Fruit fly (Drosophila melanogaster) whole organism, embryonic: ENCODE measurements around the gene CG9919.
A peak's percentile ranks its signal among the peaks of the same experiment; 100 is the strongest.

Source experiments
- Asciz ChIP-seq: fragments of 200-800 bp; sonication (Bioruptor generic); optimal IDR thresholded peaks from 2 replicates; lab custom pipeline; 2017; ENCODE audit warnings: missing biosample characterization, mild to moderate bottlenecking, missing genetic modification characterization, missing genetic modification reagents
- CG1024 ChIP-seq: fragments of 200-800 bp; sonication (Bioruptor generic); IDR thresholded peaks from 2 replicates; pipeline ENCODE4 v1.3.6; 2022; ENCODE audit warnings: missing biosample characterization, missing genetic modification characterization
- CG12744 ChIP-seq: fragments of 200-800 bp; sonication (Bioruptor generic); optimal IDR thresholded peaks from 2 replicates; lab custom pipeline; 2016; ENCODE audit warnings: missing biosample characterization, missing genetic modification characterization
- CG13624 ChIP-seq: fragments of 200-800 bp; sonication (Bioruptor generic); optimal IDR thresholded peaks from 2 replicates; lab custom pipeline; 2016; ENCODE audit warnings: missing biosample characterization, missing genetic modification characterization
- CG16815 ChIP-seq: fragments of 200-800 bp; sonication (Bioruptor generic); optimal IDR thresholded peaks from 3 replicates; lab custom pipeline; 2017; ENCODE audit warnings: missing biosample characterization, mild to moderate bottlenecking, missing genetic modification characterization
- CG16863 ChIP-seq: fragments of 200-800 bp; sonication (Bioruptor generic); optimal IDR thresholded peaks from 3 replicates; lab custom pipeline; 2016; ENCODE audit warnings: missing biosample characterization, missing genetic modification characterization
- CG31365 ChIP-seq: fragments of 200-800 bp; sonication (Bioruptor generic); optimal IDR thresholded peaks from 2 replicates; lab custom pipeline; 2018; ENCODE audit warnings: missing biosample characterization, mild to moderate bottlenecking, missing genetic modification characterization
- CG3407 ChIP-seq: fragments of 200-800 bp; sonication (Bioruptor generic); optimal IDR thresholded peaks from 2 replicates; lab custom pipeline; 2018; ENCODE audit warnings: missing biosample characterization, mild to moderate bottlenecking, missing genetic modification characterization
- CG34422 ChIP-seq: fragments of 200-800 bp; sonication (Bioruptor generic); IDR thresholded peaks from 3 replicates; pipeline ENCODE4 v1.3.6; 2022; ENCODE audit warnings: missing biosample characterization, missing genetic modification characterization
- CG4707 ChIP-seq: fragments of 200-800 bp; sonication (Bioruptor generic); optimal IDR thresholded peaks from 2 replicates; lab custom pipeline; 2018; ENCODE audit warnings: missing biosample characterization, mild to moderate bottlenecking, missing genetic modification characterization, moderate library complexity
- CG6272 ChIP-seq: fragments of 200-800 bp; sonication (Bioruptor generic); IDR thresholded peaks from 2 replicates; pipeline ENCODE4 v1.3.6; 2022; ENCODE audit warnings: missing biosample characterization, missing genetic modification characterization
- CG7556 ChIP-seq: fragments of 200-800 bp; sonication (Bioruptor generic); optimal IDR thresholded peaks from 2 replicates; lab custom pipeline; 2017; ENCODE audit warnings: missing biosample characterization, mild to moderate bottlenecking, missing genetic modification characterization
- CG7987 ChIP-seq: fragments of 200-800 bp; sonication (Bioruptor generic); optimal IDR thresholded peaks from 2 replicates; lab custom pipeline; 2018; ENCODE audit warnings: missing biosample characterization, mild to moderate bottlenecking, missing genetic modification characterization, moderate library complexity
- CG9797 ChIP-seq: fragments of 200-800 bp; sonication (Bioruptor generic); optimal IDR thresholded peaks from 3 replicates; lab custom pipeline; 2018; ENCODE audit warnings: missing biosample characterization, mild to moderate bottlenecking, missing genetic modification characterization
- CG9817 ChIP-seq: fragments of 200-800 bp; sonication (Bioruptor generic); optimal IDR thresholded peaks from 2 replicates; lab custom pipeline; 2018; ENCODE audit warnings: missing biosample characterization, mild to moderate bottlenecking, missing genetic modification characterization, moderate library complexity
- CTCF ChIP-seq: fragments of 200-800 bp; sonication (Bioruptor generic); optimal IDR thresholded peaks from 2 replicates; lab custom pipeline; 2017; ENCODE audit warnings: missing biosample characterization, mild to moderate bottlenecking, missing genetic modification characterization, moderate library complexity
- D ChIP-seq, 2 experiments: fragments of 200-800 bp in 1 of 2; fragments of >200 bp in 1 of 2; sonication (Bioruptor generic) in 1 of 2; optimal IDR thresholded peaks; 2 replicates in 1 of 2; 3 replicates in 1 of 2; lab custom pipeline; 2017; ENCODE audit warnings: mild to moderate bottlenecking in 1 of 2, missing biosample characterization in 1 of 2, missing genetic modification characterization in 1 of 2, missing genetic modification reagents in 1 of 2
- D19A ChIP-seq: fragments of 200-800 bp; optimal IDR thresholded peaks from 3 replicates; lab custom pipeline; 2019; ENCODE audit warnings: missing biosample characterization, mild to moderate bottlenecking, missing genetic modification characterization, moderate library complexity
- D19B ChIP-seq: fragments of 200-800 bp; sonication (Bioruptor generic); optimal IDR thresholded peaks from 2 replicates; lab custom pipeline; 2017; ENCODE audit warnings: missing biosample characterization, mild to moderate bottlenecking, missing genetic modification characterization
- Dbx ChIP-seq: fragments of 200-800 bp; sonication (Bioruptor generic); IDR thresholded peaks from 3 replicates; pipeline ENCODE4 v1.3.6; 2022; ENCODE audit warnings: missing biosample characterization, missing genetic modification characterization
- Lim3 ChIP-seq: fragments of 200-800 bp; sonication (Bioruptor generic); IDR thresholded peaks from 2 replicates; pipeline ENCODE4 v1.3.6; 2022; ENCODE audit warnings: missing biosample characterization, missing genetic modification characterization
- NFAT ChIP-seq: fragments of 200-800 bp; sonication (Bioruptor generic); IDR thresholded peaks from 2 replicates; pipeline ENCODE4 v1.3.6; 2022; ENCODE audit warnings: missing biosample characterization, missing genetic modification characterization
- PHDP ChIP-seq: fragments of 200-800 bp; sonication (Bioruptor generic); optimal IDR thresholded peaks from 3 replicates; lab custom pipeline; 2018; ENCODE audit warnings: missing biosample characterization, mild to moderate bottlenecking, missing genetic modification characterization, moderate library complexity
- Rx ChIP-seq: fragments of 200-800 bp; sonication (Bioruptor generic); IDR thresholded peaks from 2 replicates; pipeline ENCODE4 v1.3.6; 2022; ENCODE audit warnings: missing biosample characterization, missing genetic modification characterization
- Ssrp ChIP-seq: fragments of 200-800 bp; sonication (Bioruptor generic); optimal IDR thresholded peaks from 2 replicates; lab custom pipeline; 2018; ENCODE audit warnings: missing biosample characterization, mild to moderate bottlenecking, missing genetic modification characterization, moderate library complexity
- al ChIP-seq: fragments of 200-800 bp; sonication (Bioruptor generic); IDR thresholded peaks from 2 replicates; pipeline ENCODE4 v1.3.6; 2022; ENCODE audit warnings: missing biosample characterization, missing genetic modification characterization
- bowl ChIP-seq: fragments of 200-800 bp; sonication (Bioruptor generic); IDR thresholded peaks from 2 replicates; pipeline ENCODE4 v1.3.6; 2022; ENCODE audit warnings: missing biosample characterization, missing genetic modification characterization
- crc ChIP-seq: fragments of 200-800 bp; sonication (Bioruptor generic); optimal IDR thresholded peaks from 2 replicates; lab custom pipeline; 2016; ENCODE audit warnings: missing biosample characterization, missing genetic modification characterization
- fd3F ChIP-seq: fragments of 200-800 bp; sonication (Bioruptor generic); optimal IDR thresholded peaks from 2 replicates; lab custom pipeline; 2018; ENCODE audit warnings: missing biosample characterization, mild to moderate bottlenecking, missing genetic modification characterization, moderate library complexity
- gce ChIP-seq: fragments of 200-800 bp; sonication (Bioruptor generic); IDR thresholded peaks from 3 replicates; pipeline ENCODE4 v1.3.6; 2022; ENCODE audit warnings: missing biosample characterization, missing genetic modification characterization
- gfzf ChIP-seq: fragments of 200-800 bp; sonication (Bioruptor generic); optimal IDR thresholded peaks from 2 replicates; lab custom pipeline; 2016; ENCODE audit warnings: missing biosample characterization, mild to moderate bottlenecking, missing genetic modification characterization, moderate library complexity
- hb ChIP-seq: fragments of 200-800 bp; sonication (Bioruptor generic); IDR thresholded peaks from 3 replicates; pipeline ENCODE4 v1.3.6; 2022; ENCODE audit warnings: missing biosample characterization, missing genetic modification characterization; ENCODE audit not compliant: partially characterized antibody
- jumu ChIP-seq: fragments of 200-800 bp; sonication (Bioruptor generic); optimal IDR thresholded peaks from 3 replicates; lab custom pipeline; 2016; ENCODE audit warnings: missing biosample characterization, missing genetic modification characterization
- kay ChIP-seq: fragments of 200-800 bp; sonication (Bioruptor generic); optimal IDR thresholded peaks from 2 replicates; lab custom pipeline; 2016; ENCODE audit warnings: missing biosample characterization, missing genetic modification characterization
- lola ChIP-seq, 3 experiments: fragments of >200 bp in 2 of 3; fragments of 200-800 bp in 1 of 3; sonication (Bioruptor generic) in 1 of 3; optimal IDR thresholded peaks; 2 replicates each; lab custom pipeline; 2017 to 2019; ENCODE audit warnings: missing biosample characterization in 3 of 3, missing genetic modification characterization in 3 of 3, mild to moderate bottlenecking in 1 of 3, moderate library complexity in 1 of 3
- nau ChIP-seq: fragments of 200-800 bp; sonication (Bioruptor generic); optimal IDR thresholded peaks from 3 replicates; lab custom pipeline; 2017; ENCODE audit warnings: missing biosample characterization, mild to moderate bottlenecking, missing genetic modification characterization, missing genetic modification reagents
- nerfin-2 ChIP-seq: fragments of 200-800 bp; sonication (Bioruptor generic); IDR thresholded peaks from 2 replicates; pipeline ENCODE4 v1.3.6; 2022; ENCODE audit warnings: missing biosample characterization, missing genetic modification characterization; ENCODE audit not compliant: partially characterized antibody
- nom ChIP-seq: fragments of 200-800 bp; sonication (Bioruptor generic); optimal IDR thresholded peaks from 2 replicates; lab custom pipeline; 2017; ENCODE audit warnings: missing biosample characterization, missing genetic modification characterization, mild to moderate bottlenecking, moderate library complexity, missing genetic modification reagents
- phol ChIP-seq: fragments of 200-800 bp; sonication (Bioruptor generic); optimal IDR thresholded peaks from 3 replicates; lab custom pipeline; 2018; ENCODE audit warnings: missing biosample characterization, mild to moderate bottlenecking, missing genetic modification characterization, moderate library complexity
- pros ChIP-seq: fragments of 200-800 bp; sonication (Bioruptor generic); optimal IDR thresholded peaks from 3 replicates; lab custom pipeline; 2019; ENCODE audit warnings: missing biosample characterization, mild to moderate bottlenecking, missing genetic modification characterization, moderate library complexity
- run ChIP-seq: fragments of 200-800 bp; sonication (Bioruptor generic); optimal IDR thresholded peaks from 3 replicates; lab custom pipeline; 2018; ENCODE audit warnings: missing biosample characterization, mild to moderate bottlenecking, missing genetic modification characterization
- sens ChIP-seq: fragments of 200-800 bp; sonication (Bioruptor generic); peaks from one replicate; lab custom pipeline; 2016; ENCODE audit warnings: missing biosample characterization, missing genetic modification characterization
- sens-2 ChIP-seq: fragments of 200-800 bp; sonication (Bioruptor generic); IDR thresholded peaks from 2 replicates; pipeline ENCODE4 v1.3.6; 2022; ENCODE audit warnings: missing biosample characterization, missing genetic modification characterization
- shn ChIP-seq: fragments of 200-800 bp; sonication (Bioruptor generic); optimal IDR thresholded peaks from 3 replicates; lab custom pipeline; 2016; ENCODE audit warnings: missing biosample characterization, missing genetic modification characterization
- tio ChIP-seq: fragments of 200-800 bp; sonication (Bioruptor generic); optimal IDR thresholded peaks from 2 replicates; lab custom pipeline; 2017; ENCODE audit warnings: missing biosample characterization, missing genetic modification characterization, inconsistent platforms
- unpg ChIP-seq: fragments of 200-800 bp; sonication (Bioruptor generic); optimal IDR thresholded peaks from 3 replicates; lab custom pipeline; 2018; ENCODE audit warnings: missing biosample characterization, mild to moderate bottlenecking, missing genetic modification characterization, moderate library complexity
- vnd ChIP-seq: fragments of 200-800 bp; sonication (Bioruptor generic); IDR thresholded peaks from 3 replicates; pipeline ENCODE4 v1.3.6; 2022; ENCODE audit warnings: missing biosample characterization, missing genetic modification characterization; ENCODE audit not compliant: partially characterized antibody
- z ChIP-seq: fragments of 200-800 bp; sonication (Bioruptor generic); IDR thresholded peaks from 3 replicates; pipeline ENCODE4 v1.3.6; 2022; ENCODE audit warnings: missing biosample characterization, missing genetic modification characterization
- zen2 ChIP-seq: fragments of 200-800 bp; sonication (Bioruptor generic); IDR thresholded peaks from 3 replicates; pipeline ENCODE4 v1.3.6; 2022; ENCODE audit warnings: missing biosample characterization, missing genetic modification characterization; ENCODE audit not compliant: partially characterized antibody

The CG9919 gene

dm6 chrX:16335107-16335642 is 4.6 kb upstream of the CG9919 start (continued):
- peak; percentile 47 for TF ChIP-seq CG12744 (GFP tag; lab: Kevin White, UChicago)
- TF ChIP-seq CTCF (GFP tag; lab: Kevin White, UChicago): no peak
- TF ChIP-seq D19B: peak; percentile 41
- peak; percentile 70 for TF ChIP-seq unpg (GFP tag; lab: Kevin White, UChicago)
- peak; percentile 63 for TF ChIP-seq shn (GFP tag; lab: Kevin White, UChicago)
- TF ChIP-seq CG1024: peak; percentile 51; the same call in 1 of the 2 replicates
- peak; percentile 86 for TF ChIP-seq pros (GFP tag; lab: Kevin White, UChicago)
- no peak for TF ChIP-seq zen2 (GFP tag; lab: Robert Waterston, UW)
- TF ChIP-seq Rx (GFP tag; lab: Robert Waterston, UW): no peak; the same call in 1 of the 2 replicates
- peak; percentile 76 for TF ChIP-seq tio (GFP tag; lab: Kevin White, UChicago)
- no peak for TF ChIP-seq CG9797
- TF ChIP-seq bowl (GFP tag; lab: Robert Waterston, UW): 0 out of 2 replicates have a peak, but pooled peaks have one; percentile 46
- TF ChIP-seq gce (GFP tag; lab: Robert Waterston, UW): peak; percentile 61; the same call in 2 of the 3 replicates
- peak; percentile 71 for TF ChIP-seq CG13624 (GFP tag; lab: Kevin White, UChicago)
- 0 out of 3 replicates have a peak, but pooled peaks have one; percentile 40 for TF ChIP-seq z
- TF ChIP-seq crc (GFP tag; lab: Kevin White, UChicago): peak; percentile 38
- TF ChIP-seq sens: peak; percentile 95
- peak; percentile 32 for TF ChIP-seq Asciz (GFP tag; lab: Kevin White, UChicago)
- TF ChIP-seq nerfin-2: no peak
- TF ChIP-seq CG9817: no peak
- no peak for TF ChIP-seq D (optimal IDR thresholded peaks at IDR 0.05; lab: Kevin White, UChicago)
- peak; percentile 40 for TF ChIP-seq D (GFP tag; optimal IDR thresholded peaks at IDR 0.05; lab: Kevin White, UChicago)
- TF ChIP-seq Ssrp (tag; lab: Kevin White, UChicago): peak; percentile 61
- peak; percentile 10 for TF ChIP-seq run
- TF ChIP-seq CG7987 (GFP tag; lab: Kevin White, UChicago): peak; percentile 38
- peak; percentile 53 for TF ChIP-seq CG6272
- peak; percentile 49 for TF ChIP-seq kay (GFP tag; lab: Kevin White, UChicago)
- peak; percentile 67 for TF ChIP-seq PHDP (tag; lab: Kevin White, UChicago)
- peak; percentile 47 for TF ChIP-seq jumu
- TF ChIP-seq CG34422 (GFP tag; lab: Robert Waterston, UW): peak; percentile 84
- peak; percentile 78 for TF ChIP-seq Dbx (GFP tag; lab: Robert Waterston, UW)
- TF ChIP-seq sens-2 (GFP tag; lab: Robert Waterston, UW): peak; percentile 72
- TF ChIP-seq D19A (tag; lab: Kevin White, UChicago): peak; percentile 43
- TF ChIP-seq CG7556 (GFP tag; lab: Kevin White, UChicago): peak; percentile 68
- TF ChIP-seq vnd (GFP tag; lab: Robert Waterston, UW): no peak
- TF ChIP-seq nom (GFP tag; lab: Kevin White, UChicago): peak; percentile 46
- TF ChIP-seq NFAT (GFP tag; lab: Robert Waterston, UW): peak; percentile 79
- peak; percentile 14 for TF ChIP-seq CG4707
- no peak for TF ChIP-seq CG31365 (tag; lab: Kevin White, UChicago)
- peak; percentile 75 for TF ChIP-seq al (GFP tag; lab: Robert Waterston, UW)
- TF ChIP-seq Lim3 (GFP tag; lab: Robert Waterston, UW): 0 out of 2 replicates have a peak, but pooled peaks have one; percentile 15
- no peak for TF ChIP-seq gfzf (GFP tag; lab: Kevin White, UChicago)
- peak; percentile 36 for TF ChIP-seq CG16815 (GFP tag; lab: Kevin White, UChicago)
- no peak for TF ChIP-seq hb
- TF ChIP-seq CG3407 (GFP tag; lab: Kevin White, UChicago): peak; percentile 30
- TF ChIP-seq phol (tag; lab: Kevin White, UChicago): peak; percentile 17
- TF ChIP-seq lola (GFP tag; optimal IDR thresholded peaks at IDR 0.05; lab: Kevin White, UChicago): peak in 1 of 3 experiments; percentile 4
- peak; percentile 63 for TF ChIP-seq fd3F (GFP tag; lab: Kevin White, UChicago)
- peak; percentile 66 for TF ChIP-seq CG16863 (GFP tag; lab: Kevin White, UChicago)
- TF ChIP-seq nau: peak; percentile 38
